Fruit fly (Drosophila melanogaster) whole organism, embryonic: ENCODE results near the gene Uba2.

Source experiments
- CG10147 ChIP-seq: fragments of 200-800 bp; sonication (Bioruptor generic); optimal IDR thresholded peaks from 2 replicates; lab custom pipeline; 2019; ENCODE audit warnings: missing biosample characterization, mild to moderate bottlenecking, missing genetic modification characterization, moderate library complexity
- CG12071 ChIP-seq: fragments of 200-800 bp; sonication (Bioruptor generic); optimal IDR thresholded peaks from 3 replicates; lab custom pipeline; 2018; ENCODE audit warnings: missing biosample characterization, mild to moderate bottlenecking, missing genetic modification characterization
- CG13775 ChIP-seq: fragments of 200-800 bp; sonication (Bioruptor generic); optimal IDR thresholded peaks from 3 replicates; lab custom pipeline; 2017; ENCODE audit warnings: missing biosample characterization, mild to moderate bottlenecking, missing genetic modification characterization
- CG15073 ChIP-seq: fragments of 200-800 bp; sonication (Bioruptor generic); optimal IDR thresholded peaks from 2 replicates; lab custom pipeline; 2016; ENCODE audit warnings: missing biosample characterization, missing genetic modification characterization
- CG17385 ChIP-seq: fragments of 200-800 bp; sonication (Bioruptor generic); optimal IDR thresholded peaks from 3 replicates; lab custom pipeline; 2018; ENCODE audit warnings: missing biosample characterization, mild to moderate bottlenecking, missing genetic modification characterization
- CG17802 ChIP-seq: fragments of 200-800 bp; sonication (Bioruptor generic); optimal IDR thresholded peaks from 2 replicates; lab custom pipeline; 2018; ENCODE audit warnings: missing biosample characterization, mild to moderate bottlenecking, missing genetic modification characterization, moderate library complexity
- CG1792 ChIP-seq: fragments of 200-800 bp; sonication (Bioruptor generic); optimal IDR thresholded peaks from 2 replicates; lab custom pipeline; 2016; ENCODE audit warnings: missing biosample characterization, missing genetic modification characterization
- CG31224 ChIP-seq: fragments of 200-800 bp; sonication (Bioruptor generic); IDR thresholded peaks from 2 replicates; pipeline ENCODE4 v1.3.6; 2022; ENCODE audit warnings: missing biosample characterization, missing genetic modification characterization
- CG32532 ChIP-seq: fragments of 200-800 bp; sonication (Bioruptor generic); IDR thresholded peaks from 2 replicates; pipeline ENCODE4 v1.3.6; 2022; ENCODE audit warnings: missing biosample characterization, missing genetic modification characterization
- CG42726 ChIP-seq: fragments of 200-800 bp; sonication (Bioruptor generic); IDR thresholded peaks from 2 replicates; pipeline ENCODE4 v1.3.6; 2022; ENCODE audit warnings: missing biosample characterization, missing genetic modification characterization; ENCODE audit not compliant: partially characterized antibody
- CG4404 ChIP-seq: fragments of 200-800 bp; sonication (Bioruptor generic); IDR thresholded peaks from 2 replicates; pipeline ENCODE4 v1.3.6; 2022; ENCODE audit warnings: missing biosample characterization, missing genetic modification characterization
- CG6791 ChIP-seq: fragments of 200-800 bp; sonication (Bioruptor generic); IDR thresholded peaks from 3 replicates; pipeline ENCODE4 v1.3.6; 2022; ENCODE audit warnings: missing biosample characterization, missing genetic modification characterization; ENCODE audit not compliant: partially characterized antibody
- CG6813 ChIP-seq: fragments of 200-800 bp; sonication (Bioruptor generic); optimal IDR thresholded peaks from 2 replicates; lab custom pipeline; 2017; ENCODE audit warnings: missing biosample characterization, missing genetic modification characterization, mild to moderate bottlenecking, moderate library complexity, missing genetic modification reagents
- CG6854 ChIP-seq: fragments of 200-800 bp; sonication (Bioruptor generic); optimal IDR thresholded peaks from 3 replicates; lab custom pipeline; 2017; ENCODE audit warnings: missing biosample characterization, mild to moderate bottlenecking, missing genetic modification characterization
- CG7928 ChIP-seq: fragments of 200-800 bp; sonication (Bioruptor generic); optimal IDR thresholded peaks from 2 replicates; lab custom pipeline; 2017; ENCODE audit warnings: missing biosample characterization, mild to moderate bottlenecking, missing genetic modification characterization
- CG8089 ChIP-seq: fragments of 200-800 bp; sonication (Bioruptor generic); optimal IDR thresholded peaks from 3 replicates; lab custom pipeline; 2016; ENCODE audit warnings: missing biosample characterization, missing genetic modification characterization
- GATAe ChIP-seq: fragments of 200-800 bp; sonication (Bioruptor generic); conservative IDR thresholded peaks from 2 replicates; pipeline ENCODE4 v1.3.6; 2022; ENCODE audit warnings: missing biosample characterization, missing genetic modification characterization
- H2.0 ChIP-seq: fragments of 200-800 bp; sonication (Bioruptor generic); IDR thresholded peaks from 2 replicates; pipeline ENCODE4 v1.3.6; 2022; ENCODE audit warnings: missing biosample characterization, missing genetic modification characterization
- Mrtf ChIP-seq: fragments of 200-800 bp; sonication (Bioruptor generic); IDR thresholded peaks from 3 replicates; pipeline ENCODE4 v1.3.6; 2022; ENCODE audit warnings: missing biosample characterization, missing genetic modification characterization
- Neu2 ChIP-seq: fragments of 200-800 bp; sonication (Bioruptor generic); optimal IDR thresholded peaks from 3 replicates; lab custom pipeline; 2016; ENCODE audit warnings: missing biosample characterization, missing genetic modification characterization, borderline replicate concordance
- Oli ChIP-seq: fragments of 200-800 bp; sonication (Bioruptor generic); optimal IDR thresholded peaks from 2 replicates; lab custom pipeline; 2018; ENCODE audit warnings: missing biosample characterization, mild to moderate bottlenecking, missing genetic modification characterization, moderate library complexity
- PHDP ChIP-seq: fragments of 200-800 bp; sonication (Bioruptor generic); optimal IDR thresholded peaks from 3 replicates; lab custom pipeline; 2018; ENCODE audit warnings: missing biosample characterization, mild to moderate bottlenecking, missing genetic modification characterization, moderate library complexity
- Ptx1 ChIP-seq: fragments of 200-800 bp; sonication (Bioruptor generic); IDR thresholded peaks from 2 replicates; pipeline ENCODE4 v1.3.6; 2022; ENCODE audit warnings: missing biosample characterization, missing genetic modification characterization
- ash1 ChIP-seq: fragments of 200-800 bp; sonication (Bioruptor generic); optimal IDR thresholded peaks from 2 replicates; lab custom pipeline; 2018; ENCODE audit warnings: missing biosample characterization, mild to moderate bottlenecking, missing genetic modification characterization
- cato ChIP-seq: fragments of 200-800 bp; sonication (Bioruptor generic); optimal IDR thresholded peaks from 2 replicates; lab custom pipeline; 2016; ENCODE audit warnings: missing biosample characterization, missing genetic modification characterization, borderline replicate concordance
- chm ChIP-seq: fragments of 200-800 bp; sonication (Bioruptor generic); IDR thresholded peaks from 2 replicates; pipeline ENCODE4 v1.3.6; 2022; ENCODE audit warnings: missing biosample characterization, missing genetic modification characterization
- fd64A ChIP-seq: fragments of 200-800 bp; sonication (Bioruptor generic); optimal IDR thresholded peaks from 3 replicates; lab custom pipeline; 2018; ENCODE audit warnings: missing biosample characterization, mild to moderate bottlenecking, missing genetic modification characterization
- h ChIP-seq: fragments of >200 bp; optimal IDR thresholded peaks from 2 replicates; lab custom pipeline; 2017
- her ChIP-seq: fragments of 200-800 bp; sonication (Bioruptor generic); optimal IDR thresholded peaks from 2 replicates; lab custom pipeline; 2016; ENCODE audit warnings: missing biosample characterization, missing genetic modification characterization
- jigr1 ChIP-seq: fragments of 200-800 bp; sonication (Bioruptor generic); IDR thresholded peaks from 3 replicates; pipeline ENCODE4 v1.3.6; 2022; ENCODE audit warnings: missing biosample characterization, missing genetic modification characterization
- kah ChIP-seq: fragments of 200-800 bp; sonication (Bioruptor generic); optimal IDR thresholded peaks from 2 replicates; lab custom pipeline; 2018; ENCODE audit warnings: missing biosample characterization, mild to moderate bottlenecking, missing genetic modification characterization
- ken ChIP-seq: fragments of 200-800 bp; sonication (Bioruptor generic); IDR thresholded peaks from 3 replicates; pipeline ENCODE4 v1.3.6; 2022; ENCODE audit warnings: missing biosample characterization, missing genetic modification characterization
- knrl ChIP-seq: fragments of 200-800 bp; sonication (Bioruptor generic); IDR thresholded peaks from 3 replicates; pipeline ENCODE4 v1.3.6; 2022; ENCODE audit warnings: missing biosample characterization, missing genetic modification characterization; ENCODE audit not compliant: partially characterized antibody
- lab ChIP-seq: fragments of 200-800 bp; sonication (Bioruptor generic); optimal IDR thresholded peaks from 3 replicates; lab custom pipeline; 2017; ENCODE audit warnings: missing biosample characterization, missing genetic modification characterization, mild to moderate bottlenecking, moderate library complexity, missing genetic modification reagents
- lov ChIP-seq, 2 experiments: fragments of 200-800 bp in 1 of 2; fragments of >200 bp in 1 of 2; sonication (Bioruptor generic) in 1 of 2; IDR thresholded peaks in 1 of 2; optimal IDR thresholded peaks in 1 of 2; 2 replicates in 1 of 2; 3 replicates in 1 of 2; pipeline versions ENCODE4 v1.3.6 to Lab custom; 2017 to 2022; ENCODE audit warnings: missing biosample characterization in 1 of 2, missing genetic modification characterization in 1 of 2
- mirr ChIP-seq: fragments of 200-800 bp; sonication (Bioruptor generic); optimal IDR thresholded peaks from 3 replicates; lab custom pipeline; 2018; ENCODE audit warnings: missing biosample characterization, mild to moderate bottlenecking, missing genetic modification characterization
- nom ChIP-seq: fragments of 200-800 bp; sonication (Bioruptor generic); optimal IDR thresholded peaks from 2 replicates; lab custom pipeline; 2017; ENCODE audit warnings: missing biosample characterization, missing genetic modification characterization, mild to moderate bottlenecking, moderate library complexity, missing genetic modification reagents
- otp ChIP-seq: fragments of 200-800 bp; sonication (Bioruptor generic); IDR thresholded peaks from 3 replicates; pipeline ENCODE4, ENCODE4 v1.3.6; 2022; ENCODE audit warnings: missing biosample characterization, missing genetic modification characterization
- pita ChIP-seq: fragments of 200-800 bp; sonication (Bioruptor generic); optimal IDR thresholded peaks from 2 replicates; lab custom pipeline; 2017; ENCODE audit warnings: missing biosample characterization, mild to moderate bottlenecking, missing genetic modification characterization
- pros ChIP-seq: fragments of 200-800 bp; sonication (Bioruptor generic); optimal IDR thresholded peaks from 3 replicates; lab custom pipeline; 2019; ENCODE audit warnings: missing biosample characterization, mild to moderate bottlenecking, missing genetic modification characterization, moderate library complexity
- psq ChIP-seq: fragments of 200-800 bp; sonication (Bioruptor generic); optimal IDR thresholded peaks from 2 replicates; lab custom pipeline; 2017; ENCODE audit warnings: missing biosample characterization, missing genetic modification characterization
- run ChIP-seq: fragments of 200-800 bp; sonication (Bioruptor generic); optimal IDR thresholded peaks from 3 replicates; lab custom pipeline; 2018; ENCODE audit warnings: missing biosample characterization, mild to moderate bottlenecking, missing genetic modification characterization
- sr ChIP-seq: fragments of 200-800 bp; sonication (Bioruptor generic); IDR thresholded peaks from 3 replicates; pipeline ENCODE4 v1.3.6; 2022; ENCODE audit warnings: missing biosample characterization, missing genetic modification characterization
- tap ChIP-seq: fragments of 200-800 bp; optimal IDR thresholded peaks from 3 replicates; lab custom pipeline; 2019; ENCODE audit warnings: missing biosample characterization, mild to moderate bottlenecking, missing genetic modification characterization, moderate library complexity
- tio ChIP-seq: fragments of 200-800 bp; sonication (Bioruptor generic); optimal IDR thresholded peaks from 2 replicates; lab custom pipeline; 2017; ENCODE audit warnings: missing biosample characterization, missing genetic modification characterization, inconsistent platforms
- trh ChIP-seq: fragments of 200-800 bp; sonication (Bioruptor generic); optimal IDR thresholded peaks from 2 replicates; lab custom pipeline; 2016; ENCODE audit warnings: missing biosample characterization, missing genetic modification characterization
- unpg ChIP-seq: fragments of 200-800 bp; sonication (Bioruptor generic); optimal IDR thresholded peaks from 3 replicates; lab custom pipeline; 2018; ENCODE audit warnings: missing biosample characterization, mild to moderate bottlenecking, missing genetic modification characterization, moderate library complexity
- zen2 ChIP-seq: fragments of 200-800 bp; sonication (Bioruptor generic); IDR thresholded peaks from 3 replicates; pipeline ENCODE4 v1.3.6; 2022; ENCODE audit warnings: missing biosample characterization, missing genetic modification characterization; ENCODE audit not compliant: partially characterized antibody

Uba2 gene

dm6 chr3L:8115864-8116528 is 11.6 kb downstream of the Uba2 start, which contains the start of the genes Arp3 and msk (continued):
- TF ChIP-seq tio: no peak
- peak; percentile 55; the same call in 1 of the 3 replicates for TF ChIP-seq CG6791
- peak; percentile 99 for TF ChIP-seq CG17385 (GFP tag; lab: Kevin White, UChicago)
- TF ChIP-seq Neu2: peak; percentile 72
- TF ChIP-seq jigr1 (GFP tag; lab: Robert Waterston, UW): no peak
- peak; percentile 58; the same call in 1 of the 2 replicates for TF ChIP-seq CG31224 (GFP tag; lab: Robert Waterston, UW)
- peak; percentile 34 for TF ChIP-seq ash1 (GFP tag; lab: Kevin White, UChicago)
- no peak for TF ChIP-seq fd64A (GFP tag; lab: Kevin White, UChicago)
- no peak; the same call in 2 of the 3 replicates for TF ChIP-seq sr (GFP tag; lab: Robert Waterston, UW)
- TF ChIP-seq CG13775: peak; percentile 82
- peak; percentile 49 for TF ChIP-seq CG17802 (tag; lab: Kevin White, UChicago)
- peak; percentile 81 for TF ChIP-seq mirr (GFP tag; lab: Kevin White, UChicago)
- no peak for TF ChIP-seq tap (tag; lab: Kevin White, UChicago)
- TF ChIP-seq ken: peak; percentile 80
- peak; percentile 70 for TF ChIP-seq PHDP
- TF ChIP-seq run (tag; lab: Kevin White, UChicago): no peak
- 0 out of 3 replicates have a peak, but pooled peaks have one; percentile 19 for TF ChIP-seq otp (GFP tag; lab: Robert Waterston, UW)
- no peak for TF ChIP-seq CG12071 (GFP tag; lab: Kevin White, UChicago)
- TF ChIP-seq CG10147 (GFP tag; lab: Kevin White, UChicago): peak; percentile 81
- peak; percentile 87 for TF ChIP-seq her (GFP tag; lab: Kevin White, UChicago)
- no peak for TF ChIP-seq CG42726 (GFP tag; lab: Robert Waterston, UW)
- TF ChIP-seq CG6854 (GFP tag; lab: Kevin White, UChicago): peak; percentile 14
- TF ChIP-seq CG15073: peak; percentile 1
- TF ChIP-seq pros (GFP tag; lab: Kevin White, UChicago): no peak
- peak; percentile 36 for TF ChIP-seq kah
- no peak for TF ChIP-seq CG6813 (GFP tag; lab: Kevin White, UChicago)
- peak; percentile 62; the same call in 2 of the 3 replicates for TF ChIP-seq knrl (GFP tag; lab: Robert Waterston, UW)
- peak; percentile 43; the same call in 1 of the 2 replicates for TF ChIP-seq chm (GFP tag; lab: Robert Waterston, UW)
- no peak for TF ChIP-seq Oli (tag; lab: Kevin White, UChicago)
- TF ChIP-seq trh (GFP tag; lab: Kevin White, UChicago): peak; percentile 66
- peak; percentile 100 for TF ChIP-seq CG7928 (GFP tag; lab: Kevin White, UChicago)
- TF ChIP-seq pita (GFP tag; lab: Kevin White, UChicago): no peak
- peak; percentile 88 for TF ChIP-seq lab (GFP tag; lab: Kevin White, UChicago)
- TF ChIP-seq CG4404 (GFP tag; lab: Robert Waterston, UW): peak; percentile 76
- TF ChIP-seq lov (optimal IDR thresholded peaks at IDR 0.05; lab: Kevin White, UChicago): no peak
- no peak for TF ChIP-seq lov (GFP tag; IDR thresholded peaks at IDR 0.05; lab: Robert Waterston, UW)
- TF ChIP-seq GATAe: peak; percentile 31; the same call in 1 of the 2 replicates
- TF ChIP-seq psq (GFP tag; lab: Kevin White, UChicago): peak; percentile 53
- TF ChIP-seq h (lab: Kevin White, UChicago): no peak
- TF ChIP-seq H2.0 (GFP tag; lab: Robert Waterston, UW): peak; percentile 69
- no peak for TF ChIP-seq zen2 (GFP tag; lab: Robert Waterston, UW)
- TF ChIP-seq unpg (GFP tag; lab: Kevin White, UChicago): peak; percentile 69
- TF ChIP-seq nom (GFP tag; lab: Kevin White, UChicago): peak; percentile 48
- TF ChIP-seq cato (GFP tag; lab: Kevin White, UChicago): peak; percentile 40
- peak; percentile 81 for TF ChIP-seq CG32532
- TF ChIP-seq CG8089 (GFP tag; lab: Kevin White, UChicago): peak; percentile 79
- TF ChIP-seq Mrtf (GFP tag; lab: Robert Waterston, UW): peak; percentile 64; the same call in 2 of the 3 replicates
- TF ChIP-seq CG1792 (GFP tag; lab: Kevin White, UChicago): peak; percentile 89
- TF ChIP-seq Ptx1 (GFP tag; lab: Robert Waterston, UW): peak; percentile 86
